Worm (Caenorhabditis elegans) whole organism, midembryonic: ENCODE data around the gene F15G9.5.

Source experiments
- T22C8.4 ChIP-seq: fragments of 200-800 bp; sonication (Bioruptor generic); IDR thresholded peaks from 2 replicates; pipeline ENCODE4 v1.3.6; 2022; ENCODE audit warnings: missing genetic modification characterization, missing compliant biosample characterization
- cog-1 ChIP-seq: sonication (generic microtip); optimal IDR thresholded peaks from 2 replicates; lab custom pipeline; 2016; ENCODE audit warnings: missing genetic modification characterization, missing compliant biosample characterization
- flt-1 ChIP-seq: fragments of 200-800 bp; sonication (Bioruptor generic); IDR thresholded peaks from 2 replicates; pipeline ENCODE4 v1.3.6; 2022; ENCODE audit warnings: missing genetic modification characterization, missing compliant biosample characterization
- klf-2 ChIP-seq: fragments of 200-800 bp; sonication (Bioruptor generic); conservative IDR thresholded peaks from 2 replicates; pipeline ENCODE4 v1.3.6; 2022; ENCODE audit warnings: missing genetic modification reagents, missing genetic modification characterization, missing compliant biosample characterization
- med-1 ChIP-seq: sonication (generic microtip); optimal IDR thresholded peaks from 2 replicates; lab custom pipeline; 2017; ENCODE audit warnings: missing genetic modification characterization, mild to moderate bottlenecking, missing compliant biosample characterization, antibody characterized with exemption, missing genetic modification reagents; ENCODE audit not compliant: insufficient read depth
- ztf-29 ChIP-seq: fragments of 200-800 bp; sonication (Bioruptor generic); IDR thresholded peaks from 2 replicates; pipeline ENCODE4 v1.3.6; 2022; ENCODE audit warnings: missing genetic modification reagents, missing genetic modification characterization, missing compliant biosample characterization

- TF ChIP-seq flt-1 (no peak), med-1 (no peak), cog-1 (no peak), T22C8.4 (no peak), klf-2 (GFP tag; lab: Robert Waterston, UW) (no peak), ztf-29 (GFP tag; lab: Robert Waterston, UW) (no peak)
Observed at ce11 chrX:9709462-9709861, 28.2 kb downstream of the F15G9.5 start, which contains the start of gene F15G9.6.
